Fruit fly (Drosophila melanogaster) Kc167 (cell line): ENCODE results near the gene IM33.

Experiments used
- Myc ChIP-seq: fragments of >200 bp; optimal IDR thresholded peaks from 2 replicates; lab custom pipeline; 2017; ENCODE audit warnings: missing external identifiers
- Sin3A ChIP-seq: fragments of >200 bp; optimal IDR thresholded peaks from 2 replicates; lab custom pipeline; 2018; ENCODE audit warnings: missing external identifiers
- h ChIP-seq: fragments of >200 bp; optimal IDR thresholded peaks from 3 replicates; lab custom pipeline; 2018; ENCODE audit warnings: missing external identifiers
- insv ChIP-seq: fragments of >200 bp; optimal IDR thresholded peaks from 3 replicates; lab custom pipeline; 2018; ENCODE audit warnings: missing external identifiers
- psq ChIP-seq: fragments of >200 bp; optimal IDR thresholded peaks from 2 replicates; lab custom pipeline; 2017; ENCODE audit warnings: missing external identifiers
- ttk ChIP-seq: sonication (Bioruptor generic); optimal IDR thresholded peaks from 2 replicates; lab custom pipeline; 2017; ENCODE audit warnings: missing external identifiers

- TF ChIP-seq psq (lab: Kevin White, UChicago) (no peak), Sin3A (lab: Kevin White, UChicago) (no peak), h (lab: Kevin White, UChicago) (no peak), ttk (lab: Kevin White, UChicago) (no peak), insv (lab: Kevin White, UChicago) (no peak), Myc (lab: Kevin White, UChicago) (no peak)
Measured at dm6 chr2L:3737682-3738081, 41.2 kb upstream of the IM33 start.
